Worm (Caenorhabditis elegans) whole organism, early embryonic: Measurements from ENCODE around the gene valv-1.

Source experiments
- B0310.2 ChIP-seq: sonication (generic microtip); optimal IDR thresholded peaks from 2 replicates; lab custom pipeline; 2016; ENCODE audit warnings: mild to moderate bottlenecking, missing genetic modification characterization, missing compliant biosample characterization
- F13C5.2 ChIP-seq: sonication (generic microtip); optimal IDR thresholded peaks from 2 replicates; lab custom pipeline; 2017; ENCODE audit warnings: mild to moderate bottlenecking, missing genetic modification characterization, inconsistent platforms, missing compliant biosample characterization
- aly-1 ChIP-seq: sonication (generic microtip); optimal IDR thresholded peaks from 2 replicates; lab custom pipeline; 2016; ENCODE audit warnings: missing genetic modification characterization, missing compliant biosample characterization
- ama-1 ChIP-seq: fragments of 150-350 bp; optimal IDR thresholded peaks from 2 replicates; lab custom pipeline; 2014
- ceh-13 ChIP-seq: fragments of 200-800 bp; sonication (Bioruptor generic); optimal IDR thresholded peaks from 2 replicates; lab custom pipeline; 2018; ENCODE audit warnings: mild to moderate bottlenecking, missing genetic modification characterization, missing compliant biosample characterization
- ceh-36 ChIP-seq: sonication (generic microtip); optimal IDR thresholded peaks from 2 replicates; lab custom pipeline; 2016; ENCODE audit warnings: missing genetic modification characterization, inconsistent platforms, missing compliant biosample characterization
- ets-7 ChIP-seq: sonication (generic microtip); optimal IDR thresholded peaks from 2 replicates; lab custom pipeline; 2016; ENCODE audit warnings: missing genotype, missing genetic modification characterization, missing compliant biosample characterization
- flt-1 ChIP-seq: fragments of 200-800 bp; sonication (Bioruptor generic); IDR thresholded peaks from 2 replicates; pipeline ENCODE4 v1.3.6; 2022; ENCODE audit warnings: missing genetic modification characterization, missing compliant biosample characterization
- hmbx-1 ChIP-seq: sonication (generic microtip); optimal IDR thresholded peaks from 2 replicates; lab custom pipeline; 2016; ENCODE audit warnings: mild to moderate bottlenecking, missing genetic modification characterization, missing compliant biosample characterization
- hmg-4 ChIP-seq: fragments of 200-800 bp; sonication (Bioruptor generic); optimal IDR thresholded peaks from 2 replicates; lab custom pipeline; 2018; ENCODE audit warnings: mild to moderate bottlenecking, missing genetic modification characterization, missing compliant biosample characterization
- hnd-1 ChIP-seq: sonication (generic microtip); optimal IDR thresholded peaks from 2 replicates; lab custom pipeline; 2016; ENCODE audit warnings: missing genetic modification characterization, missing compliant biosample characterization
- pes-1 ChIP-seq: fragments of 200-800 bp; sonication (Bioruptor generic); IDR thresholded peaks from 2 replicates; pipeline ENCODE4 v1.3.6; 2022; ENCODE audit warnings: missing genetic modification reagents, missing genetic modification characterization, missing compliant biosample characterization
- scrt-1 ChIP-seq: fragments of 200-800 bp; sonication (Bioruptor generic); IDR thresholded peaks from 2 replicates; pipeline ENCODE4 v1.3.6; 2022; ENCODE audit warnings: missing genetic modification characterization, missing compliant biosample characterization
- sea-1 ChIP-seq: fragments of 200-800 bp; sonication (Bioruptor generic); conservative IDR thresholded peaks from 2 replicates; pipeline ENCODE4 v1.3.6; 2022; ENCODE audit warnings: missing genetic modification characterization, missing compliant biosample characterization
- tbx-11 ChIP-seq: fragments of 200-800 bp; sonication (Bioruptor generic); IDR thresholded peaks from 2 replicates; pipeline ENCODE4 v1.3.6; 2022; ENCODE audit warnings: missing genetic modification characterization, missing compliant biosample characterization
- tbx-37 ChIP-seq: fragments of 200-800 bp; sonication (Bioruptor generic); conservative IDR thresholded peaks from 2 replicates; pipeline ENCODE4 v1.3.6; 2022; ENCODE audit warnings: missing genetic modification reagents, missing genetic modification characterization, missing compliant biosample characterization
- tra-4 ChIP-seq: sonication (generic microtip); optimal IDR thresholded peaks from 2 replicates; lab custom pipeline; 2017; ENCODE audit warnings: missing genetic modification characterization, missing compliant biosample characterization

The valv-1 gene

DNA sequence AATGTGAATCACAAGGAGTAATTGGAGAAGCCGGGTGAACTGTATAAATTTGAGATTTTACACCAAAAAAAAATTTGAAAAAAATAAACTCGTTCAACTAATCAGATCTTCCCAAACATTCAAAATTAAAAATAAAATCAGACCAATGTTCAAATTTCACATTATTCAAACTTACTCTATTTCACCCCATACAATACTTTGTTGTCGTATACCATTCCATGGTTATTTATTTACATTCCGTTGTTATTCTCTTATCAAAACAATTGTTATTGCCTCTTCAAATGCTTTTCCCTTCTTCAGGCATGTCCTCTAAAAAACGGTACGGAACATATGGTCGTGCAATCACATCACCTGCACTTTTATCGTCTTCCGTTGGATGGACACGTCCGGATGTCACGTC lies 20.9 kb downstream of the valv-1 start, which contains the start of gene unc-82:
unc-82 (plus strand) TSS at position 301 of the 400 bp plus-strand sequence.
- TF ChIP-seq tbx-37 (GFP tag; lab: Robert Waterston, UW) (no peak), ceh-36 (tag; lab: Kevin White, UChicago) (no peak), aly-1 (tag; lab: Kevin White, UChicago) (no peak), B0310.2 (tag; lab: Kevin White, UChicago) (no peak), scrt-1 (GFP tag; lab: Robert Waterston, UW) (no peak), pes-1 (GFP tag; lab: Robert Waterston, UW) (no peak), hnd-1 (no peak)

DNA sequence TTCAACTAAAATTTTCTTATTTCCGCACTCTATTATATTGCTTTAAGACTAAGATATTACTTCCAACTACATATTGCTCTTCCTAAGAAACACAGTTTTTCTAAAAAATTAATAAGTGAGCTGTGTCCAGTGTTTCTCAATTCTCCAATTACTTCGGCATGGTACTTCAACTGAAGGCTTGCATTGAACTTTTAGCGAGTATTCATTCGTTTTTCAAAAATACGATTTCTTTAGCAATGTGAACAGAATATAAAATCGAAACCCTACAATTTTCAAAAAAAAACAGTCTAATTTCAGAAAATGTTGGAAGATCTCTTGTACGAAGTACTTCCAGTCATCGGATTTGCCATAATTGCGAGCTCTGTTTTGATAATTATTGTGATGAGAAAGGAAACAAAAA lies 24.2 kb downstream of the valv-1 start, which contains the start of gene srtx-1:
srtx-1 (plus strand) TSS at position 301 of the 400 bp plus-strand sequence.
- TF ChIP-seq ets-7 (tag; lab: Kevin White, UChicago) (no peak), scrt-1 (GFP tag; lab: Robert Waterston, UW) (no peak), flt-1 (GFP tag; lab: Robert Waterston, UW) (no peak), aly-1 (tag; lab: Kevin White, UChicago) (no peak), tra-4 (no peak), pes-1 (GFP tag; lab: Robert Waterston, UW) (no peak), sea-1 (GFP tag; lab: Robert Waterston, UW) (no peak), B0310.2 (tag; lab: Kevin White, UChicago) (no peak)

DNA sequence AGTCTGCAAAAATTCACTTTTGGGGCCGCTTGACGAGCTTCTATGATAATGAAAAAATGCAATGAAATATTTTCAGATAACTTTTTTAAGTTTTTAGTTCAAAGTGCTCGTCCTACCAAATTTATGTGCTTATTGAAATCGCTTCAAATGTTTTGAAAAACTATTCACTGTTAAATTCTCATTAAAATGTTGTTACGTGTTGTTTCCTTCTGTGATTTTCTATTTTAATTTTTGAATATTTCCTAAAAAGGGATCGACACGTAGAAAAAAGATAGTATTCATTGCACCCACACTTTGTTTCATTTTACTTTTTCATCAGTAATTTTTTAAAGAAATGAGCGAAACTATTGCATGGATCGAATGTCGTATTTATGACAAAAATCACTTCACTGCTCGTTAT lies 26.3 kb downstream of the valv-1 start, which contains the start of gene B0496.6:
B0496.6 (plus strand) TSS at position 301 of the 400 bp plus-strand sequence.
- TF ChIP-seq flt-1 (GFP tag; lab: Robert Waterston, UW) (no peak), B0310.2 (tag; lab: Kevin White, UChicago) (no peak), hnd-1 (no peak), tbx-11 (GFP tag; lab: Robert Waterston, UW) (no peak), ets-7 (tag; lab: Kevin White, UChicago) (no peak), scrt-1 (GFP tag; lab: Robert Waterston, UW) (no peak), hmg-4 (no peak), tra-4 (no peak), ama-1 (lab: Kevin White, UChicago) (no peak)

DNA sequence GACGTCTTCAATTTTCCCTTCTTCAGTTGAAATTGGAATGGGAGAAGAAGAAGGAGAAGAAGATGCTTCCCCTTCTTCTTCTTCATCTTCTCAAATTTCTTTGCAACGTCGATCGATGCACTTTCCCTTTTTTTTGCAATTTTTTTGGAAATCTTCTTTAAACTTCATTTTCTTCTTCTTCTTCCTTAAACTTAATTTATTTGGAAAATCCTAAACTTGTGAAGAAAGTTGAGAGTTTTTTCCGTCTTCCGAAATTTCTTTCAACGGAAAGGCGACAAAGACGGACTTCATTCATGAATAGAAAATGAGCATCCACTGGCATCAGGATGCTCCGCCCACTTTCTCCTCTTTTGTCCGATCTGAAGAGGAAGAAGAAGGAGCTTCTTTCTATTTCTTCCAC lies 31.0 kb downstream of the valv-1 start:
- TF ChIP-seq hmbx-1 (tag; lab: Kevin White, UChicago) (no peak), ceh-13 (GFP tag; lab: Kevin White, UChicago) (no peak), sea-1 (GFP tag; lab: Robert Waterston, UW) (no peak), tra-4 (no peak), pes-1 (GFP tag; lab: Robert Waterston, UW) (no peak)

DNA sequence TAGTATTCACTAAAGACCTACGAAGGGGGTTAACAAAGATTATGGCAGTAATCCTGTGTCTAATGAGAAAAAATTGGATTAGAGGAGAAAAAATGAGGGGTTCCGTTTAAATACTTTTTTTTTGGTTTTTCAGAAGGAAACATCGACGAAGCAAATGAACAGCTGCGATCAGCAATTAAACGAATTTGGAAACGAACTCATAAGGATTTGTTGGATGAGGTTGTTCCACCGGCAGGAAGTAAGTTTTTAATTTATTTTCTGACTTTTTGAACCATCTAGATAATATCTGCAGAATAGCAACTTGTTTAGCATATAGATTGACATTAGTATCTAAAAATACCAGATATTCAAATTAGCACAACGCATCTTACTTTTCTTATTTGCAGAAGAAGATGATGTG lies 31.6 kb downstream of the valv-1 start:
- TF ChIP-seq scrt-1 (GFP tag; lab: Robert Waterston, UW) (no peak), ceh-13 (GFP tag; lab: Kevin White, UChicago) (no peak), sea-1 (GFP tag; lab: Robert Waterston, UW) (no peak), pes-1 (GFP tag; lab: Robert Waterston, UW) (no peak), flt-1 (GFP tag; lab: Robert Waterston, UW) (no peak), tra-4 (no peak), F13C5.2 (no peak), hmbx-1 (tag; lab: Kevin White, UChicago) (no peak), ceh-36 (tag; lab: Kevin White, UChicago) (no peak), aly-1 (tag; lab: Kevin White, UChicago) (no peak), hnd-1 (no peak), hmg-4 (no peak), tbx-37 (GFP tag; lab: Robert Waterston, UW) (no peak)

DNA sequence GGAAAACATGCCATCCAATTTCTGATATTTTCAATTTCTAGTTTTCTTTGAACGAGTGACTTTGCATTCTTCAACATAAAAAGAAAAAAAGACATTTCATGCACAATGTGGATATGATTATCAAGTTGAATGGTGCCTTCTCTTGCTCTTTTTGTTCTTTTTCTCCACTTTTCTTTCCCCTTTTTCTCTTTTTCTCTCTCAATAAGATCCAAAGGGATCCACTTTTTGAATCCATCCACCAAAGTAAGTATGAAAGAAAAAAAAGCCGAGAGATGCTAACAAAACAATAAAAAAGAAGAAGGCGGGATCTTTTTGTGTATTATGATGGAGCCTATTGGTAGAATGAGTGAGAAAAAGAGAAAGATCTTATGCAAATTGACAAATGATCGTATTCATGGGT lies 37.8 kb downstream of the valv-1 start:
- TF ChIP-seq tbx-11 (GFP tag; lab: Robert Waterston, UW), result no peak
- TF ChIP-seq flt-1 (GFP tag; lab: Robert Waterston, UW), result no peak
- no peak for TF ChIP-seq tbx-37 (GFP tag; lab: Robert Waterston, UW)
- no peak for TF ChIP-seq hmbx-1 (tag; lab: Kevin White, UChicago)
- no peak for TF ChIP-seq scrt-1 (GFP tag; lab: Robert Waterston, UW)
- no peak for TF ChIP-seq B0310.2 (tag; lab: Kevin White, UChicago)
- TF ChIP-seq ama-1 (lab: Kevin White, UChicago), result no peak
- TF ChIP-seq tra-4, result no peak
- TF ChIP-seq sea-1 (GFP tag; lab: Robert Waterston, UW), result no peak
- no peak for TF ChIP-seq hmg-4
- no peak for TF ChIP-seq F13C5.2
- TF ChIP-seq ceh-13 (GFP tag; lab: Kevin White, UChicago), result no peak
- no peak for TF ChIP-seq aly-1 (tag; lab: Kevin White, UChicago)
- no peak for TF ChIP-seq pes-1 (GFP tag; lab: Robert Waterston, UW)
- no peak for TF ChIP-seq ets-7 (tag; lab: Kevin White, UChicago)
- TF ChIP-seq ceh-36 (tag; lab: Kevin White, UChicago), result no peak
- no peak for TF ChIP-seq hnd-1

DNA sequence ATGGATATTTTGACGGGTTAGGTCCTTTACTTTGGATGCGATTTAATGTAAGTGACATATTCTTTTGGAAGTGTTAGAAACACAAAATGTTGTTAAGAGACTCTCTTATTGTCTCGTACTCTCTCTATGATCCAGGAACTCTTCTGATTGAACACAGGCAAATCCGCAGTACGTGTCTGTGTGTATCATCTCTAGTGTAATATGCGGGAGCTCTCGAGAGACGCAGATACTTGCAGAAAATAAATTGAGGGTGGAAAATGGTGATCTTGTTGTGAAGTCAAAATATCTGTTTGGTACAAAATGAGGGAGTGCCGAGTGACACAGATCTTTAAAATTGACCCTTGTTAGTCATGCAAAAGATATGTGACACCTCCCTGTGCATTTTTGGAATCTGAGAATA lies 38.4 kb downstream of the valv-1 start:
- no peak for TF ChIP-seq ceh-13 (GFP tag; lab: Kevin White, UChicago)
- TF ChIP-seq ceh-36 (tag; lab: Kevin White, UChicago), result no peak
- TF ChIP-seq hmg-4, result no peak
- no peak for TF ChIP-seq pes-1 (GFP tag; lab: Robert Waterston, UW)
- TF ChIP-seq tbx-37 (GFP tag; lab: Robert Waterston, UW), result no peak
- TF ChIP-seq flt-1 (GFP tag; lab: Robert Waterston, UW), result no peak
- TF ChIP-seq tra-4, result no peak
- TF ChIP-seq hnd-1, result no peak
- no peak for TF ChIP-seq scrt-1 (GFP tag; lab: Robert Waterston, UW)
- TF ChIP-seq ama-1 (lab: Kevin White, UChicago), result no peak
- TF ChIP-seq tbx-11 (GFP tag; lab: Robert Waterston, UW), result no peak
- no peak for TF ChIP-seq hmbx-1 (tag; lab: Kevin White, UChicago)
- no peak for TF ChIP-seq B0310.2 (tag; lab: Kevin White, UChicago)
- TF ChIP-seq ets-7 (tag; lab: Kevin White, UChicago), result no peak
- no peak for TF ChIP-seq aly-1 (tag; lab: Kevin White, UChicago)
- TF ChIP-seq F13C5.2, result no peak
